Worm (Caenorhabditis elegans) whole organism, L4 larva: ENCODE measurements around the gene mxl-3.
A peak's percentile ranks its signal among the peaks of the same experiment; 100 is the strongest.

Source experiments
- D1046.2 ChIP-seq: fragments of 200-800 bp; sonication (Bioruptor generic); IDR thresholded peaks from 2 replicates; pipeline ENCODE4 v1.3.6; 2022; ENCODE audit warnings: missing genetic modification characterization, missing compliant biosample characterization
- F37D6.2 ChIP-seq: sonication (generic microtip); optimal IDR thresholded peaks from 2 replicates; lab custom pipeline; 2016; ENCODE audit warnings: mild to moderate bottlenecking, missing genetic modification characterization, missing compliant biosample characterization
- F44E2.7 ChIP-seq: fragments of 200-800 bp; sonication (Bioruptor generic); IDR thresholded peaks from 2 replicates; pipeline ENCODE4 v2.1.2; 2022; ENCODE audit warnings: missing genetic modification characterization, missing compliant biosample characterization
- R02D3.7 ChIP-seq: fragments of 150-350 bp; sonication (generic microtip); optimal IDR thresholded peaks from 3 replicates; lab custom pipeline; 2014; ENCODE audit warnings: missing biosample characterization, missing genetic modification characterization
- T20F7.1 ChIP-seq: fragments of 200-800 bp; sonication (Bioruptor generic); optimal IDR thresholded peaks from 2 replicates; lab custom pipeline; 2018; ENCODE audit warnings: mild to moderate bottlenecking, missing genetic modification characterization, missing compliant biosample characterization
- T26A8.4 ChIP-seq: fragments of 200-800 bp; sonication (Bioruptor generic); IDR thresholded peaks from 2 replicates; pipeline ENCODE4 v1.3.6; 2022; ENCODE audit warnings: missing genetic modification characterization, missing compliant biosample characterization
- Y5F2A.4 ChIP-seq: fragments of 200-800 bp; sonication (Bioruptor generic); optimal IDR thresholded peaks from 2 replicates; lab custom pipeline; 2018; ENCODE audit warnings: mild to moderate bottlenecking, missing genetic modification characterization, missing compliant biosample characterization
- aha-1 ChIP-seq: fragments of 150-350 bp; peaks from one replicate; lab custom pipeline; 2014; ENCODE audit warnings: missing biosample characterization, missing genetic modification characterization
- aly-2 ChIP-seq: sonication (generic microtip); optimal IDR thresholded peaks from 2 replicates; lab custom pipeline; 2018; ENCODE audit warnings: missing biosample characterization, missing genetic modification characterization
- ama-1 ChIP-seq: fragments of 150-350 bp; optimal IDR thresholded peaks from 2 replicates; lab custom pipeline; 2014; ENCODE audit warnings: inconsistent platforms, mixed read lengths
- attf-4 ChIP-seq: sonication (generic microtip); optimal IDR thresholded peaks from 3 replicates; lab custom pipeline; 2017; ENCODE audit warnings: missing biosample characterization, missing genetic modification characterization
- ceh-20 ChIP-seq: fragments of 200-800 bp; sonication (Bioruptor generic); IDR thresholded peaks from 2 replicates; pipeline ENCODE4 v1.3.6; 2022; ENCODE audit warnings: missing genetic modification reagents, missing genetic modification characterization, missing compliant biosample characterization
- ceh-28 ChIP-seq: fragments of 150-350 bp; optimal IDR thresholded peaks from 2 replicates; lab custom pipeline; 2014; ENCODE audit warnings: missing biosample characterization, missing genetic modification reagents, missing genetic modification characterization
- cey-2 ChIP-seq: sonication (generic microtip); optimal IDR thresholded peaks from 3 replicates; lab custom pipeline; 2017; ENCODE audit warnings: missing genetic modification characterization, mild to moderate bottlenecking, missing compliant biosample characterization, antibody characterized with exemption, borderline replicate concordance; ENCODE audit not compliant: insufficient read depth
- daf-12 ChIP-seq: fragments of 150-350 bp; optimal IDR thresholded peaks from 2 replicates; lab custom pipeline; 2014; ENCODE audit warnings: missing biosample characterization, missing genetic modification reagents, missing genetic modification characterization
- daf-16 ChIP-seq, 3 experiments: sonication (generic microtip); optimal IDR thresholded peaks; 2 replicates each; lab custom pipeline; 2016 to 2017; ENCODE audit warnings: missing genetic modification characterization in 3 of 3, missing genetic modification reagents in 3 of 3, mild to moderate bottlenecking in 2 of 3, missing compliant biosample characterization in 2 of 3, missing biosample characterization in 1 of 3, moderate library complexity in 1 of 3
- daf-19 ChIP-seq: fragments of 200-800 bp; sonication (Bioruptor generic); conservative IDR thresholded peaks from 2 replicates; pipeline ENCODE4 v1.3.6; 2022; ENCODE audit warnings: missing genetic modification characterization, missing compliant biosample characterization
- dmd-9 ChIP-seq: fragments of 200-800 bp; sonication (Bioruptor generic); IDR thresholded peaks from 2 replicates; pipeline ENCODE4 v1.3.6; 2022; ENCODE audit warnings: missing genetic modification reagents, missing genetic modification characterization, missing compliant biosample characterization
- dpl-1 ChIP-seq: fragments of 150-350 bp; optimal IDR thresholded peaks from 2 replicates; lab custom pipeline; 2014; ENCODE audit warnings: missing biosample characterization, missing genetic modification reagents, missing genetic modification characterization
- fkh-10 ChIP-seq: fragments of 150-350 bp; optimal IDR thresholded peaks from 2 replicates; lab custom pipeline; 2014; ENCODE audit warnings: missing biosample characterization, missing genetic modification reagents, missing genetic modification characterization
- gei-8 ChIP-seq: fragments of 200-800 bp; sonication (Bioruptor generic); optimal IDR thresholded peaks from 2 replicates; lab custom pipeline; 2018; ENCODE audit warnings: mild to moderate bottlenecking, missing genetic modification characterization, missing compliant biosample characterization
- hlh-11 ChIP-seq: fragments of 200-800 bp; sonication (Bioruptor generic); optimal IDR thresholded peaks from 2 replicates; lab custom pipeline; 2018; ENCODE audit warnings: mild to moderate bottlenecking, missing genetic modification characterization, missing compliant biosample characterization
- hmg-1.1 ChIP-seq: fragments of 200-800 bp; sonication (Bioruptor generic); IDR thresholded peaks from 2 replicates; pipeline ENCODE4 v1.3.6; 2022; ENCODE audit warnings: missing genetic modification reagents, missing genetic modification characterization, missing compliant biosample characterization
- lim-7 ChIP-seq: fragments of 200-800 bp; sonication (Bioruptor generic); IDR thresholded peaks from 2 replicates; pipeline ENCODE4 v1.3.6; 2022; ENCODE audit warnings: missing genetic modification characterization, missing compliant biosample characterization
- lin-13 ChIP-seq: fragments of 150-350 bp; optimal IDR thresholded peaks from 2 replicates; lab custom pipeline; 2014; ENCODE audit warnings: missing biosample characterization, missing genetic modification reagents, missing genetic modification characterization
- lin-15B ChIP-seq: fragments of 150-350 bp; sonication (generic microtip); optimal IDR thresholded peaks from 3 replicates; lab custom pipeline; 2014; ENCODE audit warnings: missing biosample characterization, missing genetic modification characterization
- lin-29 ChIP-seq: fragments of 200-800 bp; sonication (Bioruptor generic); IDR thresholded peaks from 2 replicates; pipeline ENCODE4 v1.3.6; 2022; ENCODE audit warnings: missing genetic modification reagents, missing genetic modification characterization, missing compliant biosample characterization
- madf-5 ChIP-seq, 2 experiments: fragments of 200-800 bp; sonication (Bioruptor generic); IDR thresholded peaks; 2 replicates each; pipeline ENCODE4 v1.3.6; 2022; ENCODE audit warnings: missing compliant biosample characterization in 2 of 2, missing genetic modification characterization in 2 of 2
- madf-9 ChIP-seq: fragments of 200-800 bp; sonication (Bioruptor generic); conservative IDR thresholded peaks from 2 replicates; pipeline ENCODE4 v1.3.6; 2022; ENCODE audit warnings: missing genetic modification reagents, missing genetic modification characterization, missing compliant biosample characterization
- mdl-1 ChIP-seq, 2 experiments: fragments of 150-350 bp in 1 of 2; sonication (generic microtip) in 1 of 2; optimal IDR thresholded peaks; 2 replicates each; lab custom pipeline; 2014 to 2017; ENCODE audit warnings: missing biosample characterization in 2 of 2, missing genetic modification characterization in 2 of 2
- mdt-29 ChIP-seq: fragments of 200-800 bp; sonication (Bioruptor generic); IDR thresholded peaks from 2 replicates; pipeline ENCODE4 v1.3.6; 2022; ENCODE audit warnings: missing genetic modification reagents, missing genetic modification characterization, missing compliant biosample characterization
- mep-1 ChIP-seq: fragments of 150-350 bp; sonication (generic microtip); optimal IDR thresholded peaks from 3 replicates; lab custom pipeline; 2014; ENCODE audit warnings: missing biosample characterization, missing genetic modification characterization
- mxl-2 ChIP-seq: fragments of 200-800 bp; sonication (Bioruptor generic); conservative IDR thresholded peaks from 2 replicates; pipeline ENCODE4 v1.3.6; 2022; ENCODE audit warnings: missing genetic modification reagents, missing genetic modification characterization, missing compliant biosample characterization
- nhr-10 ChIP-seq: fragments of 150-350 bp; optimal IDR thresholded peaks from 2 replicates; lab custom pipeline; 2014; ENCODE audit warnings: missing biosample characterization, missing genetic modification characterization
- nhr-42 ChIP-seq: fragments of 200-800 bp; sonication (Bioruptor generic); IDR thresholded peaks from 2 replicates; pipeline ENCODE4 v1.3.6; 2022; ENCODE audit warnings: missing genetic modification characterization, missing compliant biosample characterization
- pha-4 ChIP-seq, 2 experiments: fragments of 150-350 bp in 1 of 2; fragments of 200-800 bp in 1 of 2; sonication (Bioruptor generic) in 1 of 2; IDR thresholded peaks in 1 of 2; optimal IDR thresholded peaks in 1 of 2; 2 replicates each; pipeline versions ENCODE4 v1.3.6 to Lab custom; 2014 to 2022; ENCODE audit warnings: missing genetic modification characterization in 2 of 2, missing genetic modification reagents in 2 of 2, missing biosample characterization in 1 of 2, missing compliant biosample characterization in 1 of 2
- php-3 ChIP-seq: fragments of 200-800 bp; sonication (Bioruptor generic); IDR thresholded peaks from 2 replicates; pipeline ENCODE4 v1.3.6; 2022; ENCODE audit warnings: missing genetic modification reagents, missing genetic modification characterization, missing compliant biosample characterization
- pqm-1 ChIP-seq: sonication (generic microtip); optimal IDR thresholded peaks from 2 replicates; lab custom pipeline; 2017; ENCODE audit warnings: missing biosample characterization, missing genetic modification characterization
- rbr-2 ChIP-seq: sonication (generic microtip); optimal IDR thresholded peaks from 2 replicates; lab custom pipeline; 2016; ENCODE audit warnings: missing genotype, missing genetic modification characterization, missing compliant biosample characterization
- set-16 ChIP-seq: fragments of 200-800 bp; sonication (Bioruptor generic); IDR thresholded peaks from 2 replicates; pipeline ENCODE4 v1.3.6; 2022; ENCODE audit warnings: missing genetic modification reagents, missing genetic modification characterization, missing compliant biosample characterization
- skn-1 ChIP-seq: fragments of 150-350 bp; optimal IDR thresholded peaks from 2 replicates; lab custom pipeline; 2014; ENCODE audit warnings: missing biosample characterization, missing genetic modification characterization
- snpc-1.2 ChIP-seq: fragments of 200-800 bp; sonication (Bioruptor generic); IDR thresholded peaks from 2 replicates; pipeline ENCODE4 v1.3.6; 2022; ENCODE audit warnings: missing genetic modification reagents, missing genetic modification characterization, missing compliant biosample characterization
- snpc-4 ChIP-seq: fragments of 150-350 bp; optimal IDR thresholded peaks from 2 replicates; lab custom pipeline; 2014; ENCODE audit warnings: missing biosample characterization, missing genetic modification characterization
- spr-1 ChIP-seq: sonication (generic microtip); optimal IDR thresholded peaks from 2 replicates; lab custom pipeline; 2016; ENCODE audit warnings: mild to moderate bottlenecking, missing genetic modification characterization, missing compliant biosample characterization
- spr-3 ChIP-seq: fragments of 200-800 bp; sonication (Bioruptor generic); optimal IDR thresholded peaks from 2 replicates; lab custom pipeline; 2018; ENCODE audit warnings: mild to moderate bottlenecking, missing genetic modification characterization, missing compliant biosample characterization
- tra-1 ChIP-seq: fragments of 200-800 bp; sonication (Bioruptor generic); IDR thresholded peaks from 2 replicates; pipeline ENCODE4 v1.3.6; 2022; ENCODE audit warnings: missing genetic modification reagents, missing genetic modification characterization, missing compliant biosample characterization
- unc-130 ChIP-seq: sonication (generic microtip); optimal IDR thresholded peaks from 2 replicates; lab custom pipeline; 2016; ENCODE audit warnings: missing genetic modification reagents, missing genetic modification characterization, missing compliant biosample characterization
- unc-39 ChIP-seq: sonication (generic microtip); optimal IDR thresholded peaks from 2 replicates; lab custom pipeline; 2017; ENCODE audit warnings: missing biosample characterization, missing genetic modification characterization
- vab-7 ChIP-seq: fragments of 200-800 bp; sonication (Bioruptor generic); IDR thresholded peaks from 2 replicates; pipeline ENCODE4 v1.3.6; 2022; ENCODE audit warnings: missing genetic modification reagents, missing genetic modification characterization, missing compliant biosample characterization
- zfp-3 ChIP-seq: fragments of 200-800 bp; sonication (Bioruptor generic); conservative IDR thresholded peaks from 2 replicates; pipeline ENCODE4 v1.3.6; 2022; ENCODE audit warnings: missing genetic modification reagents, missing genetic modification characterization, missing compliant biosample characterization

The mxl-3 gene

ce11 chrX:13331386-13331785, 19.2 kb downstream of the mxl-3 start, which contains the start of gene sir-2.3:
TSS of gene sir-2.3 (plus strand) at chrX:13331686.
- TF ChIP-seq aha-1 (tag; lab: Kevin White, UChicago) (peak; percentile 40), ama-1 (no peak), php-3 (no peak)

DNA sequence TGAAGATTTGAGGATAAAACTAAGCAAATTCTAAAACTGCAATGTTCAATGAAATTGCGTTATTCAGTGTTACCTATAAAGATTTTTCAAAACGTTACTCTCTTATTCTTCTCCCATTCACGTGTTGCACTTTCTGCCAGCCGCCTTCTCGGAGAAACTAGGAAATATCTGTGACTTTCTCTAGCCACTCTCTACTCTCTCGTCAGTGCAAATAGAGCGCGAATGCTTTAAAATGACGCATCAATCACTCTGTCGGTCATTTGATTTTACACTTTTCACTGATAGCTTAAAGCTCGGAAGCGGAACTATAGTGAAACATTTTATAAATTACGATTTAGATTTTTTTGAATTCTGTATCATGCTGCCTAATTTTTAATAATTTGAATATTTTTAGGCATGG, 21.7 kb downstream of the mxl-3 start:
- TF ChIP-seq nhr-10 (tag; lab: Kevin White, UChicago) (peak; percentile 46), R02D3.7 (tag; lab: Kevin White, UChicago) (no peak), gei-8 (no peak), pha-4 (GFP tag; IDR thresholded peaks at IDR 0.05; lab: Robert Waterston, UW) (no peak), pha-4 (tag; optimal IDR thresholded peaks at IDR 0.05; lab: Kevin White, UChicago) (no peak), hlh-11 (tag; lab: Kevin White, UChicago) (peak; percentile 92), daf-19 (no peak), cey-2 (tag; lab: Kevin White, UChicago) (no peak), aly-2 (no peak), nhr-42 (no peak), skn-1 (tag; lab: Kevin White, UChicago) (no peak), madf-5 (GFP tag; IDR thresholded peaks at IDR 0.05; lab: Robert Waterston, UW) (no peak), unc-39 (no peak), unc-130 (no peak), T26A8.4 (GFP tag; lab: Robert Waterston, UW) (no peak), daf-16 (GFP tag; optimal IDR thresholded peaks at IDR 0.05; lab: Kevin White, UChicago) (no peak), daf-16 (tag; optimal IDR thresholded peaks at IDR 0.05; lab: Kevin White, UChicago) (peak; percentile 30), vab-7 (no peak), T20F7.1 (no peak), spr-3 (no peak), mep-1 (tag; lab: Kevin White, UChicago) (peak; percentile 88), lin-15B (tag; lab: Kevin White, UChicago) (no peak), hmg-1.1 (peak; percentile 39; the same call in 1 of the 2 replicates), zfp-3 (GFP tag; lab: Robert Waterston, UW) (no peak), ceh-20 (peak; percentile 72), tra-1 (peak; percentile 29; the same call in 1 of the 2 replicates), ceh-28 (no peak), dmd-9 (GFP tag; lab: Robert Waterston, UW) (no peak), mxl-2 (GFP tag; lab: Robert Waterston, UW) (peak; percentile 85), attf-4 (tag; lab: Kevin White, UChicago) (no peak), snpc-1.2 (no peak), Y5F2A.4 (no peak), lim-7 (GFP tag; lab: Robert Waterston, UW) (no peak), lin-29 (GFP tag; lab: Robert Waterston, UW) (no peak), snpc-4 (tag; lab: Kevin White, UChicago) (no peak), set-16 (GFP tag; lab: Robert Waterston, UW) (no peak), mdt-29 (GFP tag; lab: Robert Waterston, UW) (no peak), F44E2.7 (GFP tag; lab: Robert Waterston, UW) (no peak), fkh-10 (GFP tag; lab: Kevin White, UChicago) (no peak), F37D6.2 (tag; lab: Kevin White, UChicago) (no peak), pqm-1 (tag; lab: Kevin White, UChicago) (peak; percentile 11), daf-12 (tag; lab: Kevin White, UChicago) (no peak), dpl-1 (peak; percentile 45), rbr-2 (tag; lab: Kevin White, UChicago) (peak; percentile 35), lin-13 (GFP tag; lab: Kevin White, UChicago) (peak; percentile 58), D1046.2 (no peak), spr-1 (tag; lab: Kevin White, UChicago) (no peak), mdl-1 (tag; optimal IDR thresholded peaks at IDR 0.05; lab: Kevin White, UChicago) (peak; percentile 43 to 89), madf-9 (GFP tag; lab: Robert Waterston, UW) (no peak)
